Worm (Caenorhabditis elegans): ENCODE results near the gene F13E9.11.
A peak's percentile ranks its signal among the peaks of the same experiment; 100 is the strongest.

F13E9.11 gene

ce11 chrIV:10842705-10843364, 26.1 kb downstream of the F13E9.11 start, which contains the start of gene T11G6.5 (continued):
- TF ChIP-seq madf-10 (tag; optimal IDR thresholded peaks at IDR 0.05), result no peak
- TF ChIP-seq fkh-3 (tag; optimal IDR thresholded peaks at IDR 0.05), result no peak
- TF ChIP-seq tlf-1 (GFP tag; optimal IDR thresholded peaks at IDR 0.05), result no peak
- no peak for TF ChIP-seq aptf-2 (GFP tag; conservative IDR thresholded peaks at IDR 0.05)
- no peak for TF ChIP-seq Y67H2A.10 (GFP tag; conservative IDR thresholded peaks at IDR 0.05)
- no peak for TF ChIP-seq F52B5.7 (tag; optimal IDR thresholded peaks at IDR 0.05)
- TF ChIP-seq attf-5 (GFP tag; optimal IDR thresholded peaks at IDR 0.05), result peak; percentile 47
- TF ChIP-seq cebp-2 (GFP tag; IDR thresholded peaks at IDR 0.05), result no peak
- TF ChIP-seq die-1 (tag; optimal IDR thresholded peaks at IDR 0.05), result no peak
- no peak for TF ChIP-seq Y95B8A.8 (GFP tag; IDR thresholded peaks at IDR 0.05)
- no peak for TF ChIP-seq hlh-12 (tag; optimal IDR thresholded peaks at IDR 0.05)
- TF ChIP-seq madf-8 (GFP tag; conservative IDR thresholded peaks at IDR 0.05), result no peak

- no peak for TF ChIP-seq ztf-22 (GFP tag; optimal IDR thresholded peaks at IDR 0.05)
- peak; percentile 73; the same call in 1 of the 2 replicates for TF ChIP-seq Y53G8AR.9 (GFP tag; conservative IDR thresholded peaks at IDR 0.05)
- no peak for TF ChIP-seq ztf-28 (GFP tag; IDR thresholded peaks at IDR 0.05)
- TF ChIP-seq Y67H2A.10 (GFP tag; conservative IDR thresholded peaks at IDR 0.05), result no peak
- no peak for TF ChIP-seq tbx-9 (tag; optimal IDR thresholded peaks at IDR 0.05; ENCODE audit: borderline replicate concordance)
- no peak for TF ChIP-seq attf-5 (GFP tag; optimal IDR thresholded peaks at IDR 0.05)
- no peak for TF ChIP-seq B0336.3 (GFP tag; IDR thresholded peaks at IDR 0.05)
- TF ChIP-seq rcor-1 (GFP tag; IDR thresholded peaks at IDR 0.05), result peak; percentile 31; the same call in 1 of the 2 replicates
- TF ChIP-seq mes-4 (tag; optimal IDR thresholded peaks at IDR 0.05), result no peak
- TF ChIP-seq dox-1 (GFP tag; IDR thresholded peaks at IDR 0.05), result peak; percentile 40
- TF ChIP-seq hmg-1.2 (GFP tag; IDR thresholded peaks at IDR 0.05), result peak; percentile 16; the same call in 1 of the 2 replicates
- no peak for TF ChIP-seq unc-62 (GFP tag; optimal IDR thresholded peaks at IDR 0.05)
- no peak for TF ChIP-seq hlh-12 (tag; optimal IDR thresholded peaks at IDR 0.05)
- TF ChIP-seq nfyb-1 (GFP tag; IDR thresholded peaks at IDR 0.05), result peak; percentile 18; the same call in 1 of the 2 replicates
- no peak for TF ChIP-seq ceh-58 (GFP tag; IDR thresholded peaks at IDR 0.05)
- TF ChIP-seq bed-1 (GFP tag; IDR thresholded peaks at IDR 0.05), result no peak
- TF ChIP-seq ceh-91 (GFP tag; IDR thresholded peaks at IDR 0.05), result no peak
- TF ChIP-seq madf-6 (GFP tag; IDR thresholded peaks at IDR 0.05), result peak; percentile 69
- no peak for TF ChIP-seq Y95B8A.8 (GFP tag; IDR thresholded peaks at IDR 0.05)
- TF ChIP-seq aptf-2 (GFP tag; conservative IDR thresholded peaks at IDR 0.05), result no peak
- no peak for TF ChIP-seq athp-1 (tag; optimal IDR thresholded peaks at IDR 0.05)
- TF ChIP-seq xnd-1 (tag; optimal IDR thresholded peaks at IDR 0.05), result no peak
- TF ChIP-seq aptf-3 (GFP tag; IDR thresholded peaks at IDR 0.05), result no peak
- TF ChIP-seq tbp1 (GFP tag; optimal IDR thresholded peaks at IDR 0.05), result no peak
- no peak for TF ChIP-seq gei-17 (GFP tag; optimal IDR thresholded peaks at IDR 0.05)
- TF ChIP-seq F49E8.2 (tag; optimal IDR thresholded peaks at IDR 0.05; ENCODE audit: insufficient read depth), result peak; percentile 29
- peak; percentile 27; the same call in 1 of the 2 replicates for TF ChIP-seq attf-3 (GFP tag; conservative IDR thresholded peaks at IDR 0.05)
- TF ChIP-seq lsl-1 (GFP tag; optimal IDR thresholded peaks at IDR 0.05), result peak; percentile 57
- 0 out of 2 replicates have a peak, but pooled peaks have one; percentile 12 for TF ChIP-seq D2030.7 (GFP tag; IDR thresholded peaks at IDR 0.05)
- no peak for TF ChIP-seq F57A8.1 (GFP tag; optimal IDR thresholded peaks at IDR 0.05)
- no peak for TF ChIP-seq ekl-4 (GFP tag; IDR thresholded peaks at IDR 0.05)
- TF ChIP-seq F37B4.10 (GFP tag; IDR thresholded peaks at IDR 0.05), result no peak
- 0 out of 2 replicates have a peak, but pooled peaks have one; percentile 36 for TF ChIP-seq egl-44 (GFP tag; IDR thresholded peaks at IDR 0.05)
- no peak for TF ChIP-seq madf-3 (GFP tag; IDR thresholded peaks at IDR 0.05)
- TF ChIP-seq nfya-1 (tag; optimal IDR thresholded peaks at IDR 0.05; ENCODE audit: borderline replicate concordance, insufficient read depth), result no peak
- TF ChIP-seq B0035.1 (tag; optimal IDR thresholded peaks at IDR 0.05), result no peak
- no peak for TF ChIP-seq let-526 (GFP tag; IDR thresholded peaks at IDR 0.05)
- TF ChIP-seq lir-1 (GFP tag; conservative IDR thresholded peaks at IDR 0.05), result no peak
- TF ChIP-seq sdz-38 (tag; optimal IDR thresholded peaks at IDR 0.05), result no peak
Observed at ce11 chrIV:10842232-10842631, 26.7 kb downstream of the F13E9.11 start.
